Worm (Caenorhabditis elegans): ENCODE measurements around the gene R10E9.4.

ce11 chrIII:3978438-3978837 lies 5.9 kb upstream of the R10E9.4 start:
- TF ChIP-seq flt-1 (GFP tag; IDR thresholded peaks at IDR 0.05) (no peak), ztf-29 (GFP tag; IDR thresholded peaks at IDR 0.05) (no peak), T22C8.4 (GFP tag; IDR thresholded peaks at IDR 0.05) (no peak), klf-2 (GFP tag; conservative IDR thresholded peaks at IDR 0.05) (no peak), med-1 (GFP tag; optimal IDR thresholded peaks at IDR 0.05; ENCODE audit: insufficient read depth) (no peak), ztf-23 (GFP tag; IDR thresholded peaks at IDR 0.05) (no peak)

All from whole organism, midembryonic.